Fruit fly (Drosophila melanogaster): ENCODE data around the gene Cpr67B.

Gene Cpr67B

dm6 chr3L:9402157-9402890 lies 2.3 kb upstream of the Cpr67B start, which contains the start of gene eIF4E1 (continued):
- TF ChIP-seq zen (tag; optimal IDR thresholded peaks at IDR 0.05) = peak; percentile 30
- peak; percentile 32 for TF ChIP-seq Camta (GFP tag; optimal IDR thresholded peaks at IDR 0.05)
- TF ChIP-seq CG4617 (GFP tag; optimal IDR thresholded peaks at IDR 0.05; ENCODE audit: borderline replicate concordance) = peak; percentile 88
- TF ChIP-seq Hr3 (GFP tag; optimal IDR thresholded peaks at IDR 0.05) = no peak
- peak; percentile 98 for TF ChIP-seq CG2116 (GFP tag; optimal IDR thresholded peaks at IDR 0.05)
- TF ChIP-seq CG9609 (GFP tag; optimal IDR thresholded peaks at IDR 0.05) = no peak
- TF ChIP-seq sens (GFP tag) = peak; percentile 78
- peak; percentile 13 for TF ChIP-seq Hsf (GFP tag; optimal IDR thresholded peaks at IDR 0.05)
- no peak for TF ChIP-seq Bdp1 (GFP tag; optimal IDR thresholded peaks at IDR 0.05)
- TF ChIP-seq HLH4C (GFP tag; IDR thresholded peaks at IDR 0.05; ENCODE audit: partially characterized antibody) = peak; percentile 57; the same call in 2 of the 3 replicates
- peak; percentile 7 for TF ChIP-seq grn (GFP tag; optimal IDR thresholded peaks at IDR 0.05)
- TF ChIP-seq Hmr (GFP tag; optimal IDR thresholded peaks at IDR 0.05) = peak; percentile 47
- TF ChIP-seq Nf-YC (tag; optimal IDR thresholded peaks at IDR 0.05) = peak; percentile 47
- no peak for TF ChIP-seq unpg (GFP tag; optimal IDR thresholded peaks at IDR 0.05)
- TF ChIP-seq dm (GFP tag; optimal IDR thresholded peaks at IDR 0.05) = peak; percentile 61
- peak; percentile 0 for TF ChIP-seq CG18262 (tag; optimal IDR thresholded peaks at IDR 0.05)
- peak; percentile 5 for TF ChIP-seq gem (tag; optimal IDR thresholded peaks at IDR 0.05)
- TF ChIP-seq CG1603 (tag; optimal IDR thresholded peaks at IDR 0.05) = peak; percentile 80
- TF ChIP-seq CG11504 (tag; optimal IDR thresholded peaks at IDR 0.05) = no peak
- TF ChIP-seq pb (GFP tag; optimal IDR thresholded peaks at IDR 0.05) = peak; percentile 7
- no peak for TF ChIP-seq pho (GFP tag; optimal IDR thresholded peaks at IDR 0.05)
- peak; percentile 81 for TF ChIP-seq inv (GFP tag; IDR thresholded peaks at IDR 0.05; ENCODE audit: partially characterized antibody)
- peak; percentile 57; the same call in 2 of the 3 replicates for TF ChIP-seq CG34422 (GFP tag; IDR thresholded peaks at IDR 0.05)
- peak; percentile 86 for TF ChIP-seq CG8478 (optimal IDR thresholded peaks at IDR 0.05)
- peak; percentile 52 for TF ChIP-seq CG17186 (GFP tag; optimal IDR thresholded peaks at IDR 0.05)
- TF ChIP-seq CG17359 (tag; optimal IDR thresholded peaks at IDR 0.05) = no peak
- TF ChIP-seq CG9797 (GFP tag; optimal IDR thresholded peaks at IDR 0.05) = peak; percentile 91
- peak; percentile 5 for TF ChIP-seq CG9876 (GFP tag; optimal IDR thresholded peaks at IDR 0.05)
- peak; percentile 94 for TF ChIP-seq pzg (GFP tag; optimal IDR thresholded peaks at IDR 0.05)
- TF ChIP-seq HLH54F (GFP tag; optimal IDR thresholded peaks at IDR 0.05) = peak; percentile 29
- peak; percentile 33; the same call in 1 of the 4 replicates for TF ChIP-seq Gug (GFP tag; IDR thresholded peaks at IDR 0.05)
- TF ChIP-seq klu (GFP tag; IDR thresholded peaks at IDR 0.05) = 0 out of 2 replicates have a peak, but pooled peaks have one; percentile 14
- peak; percentile 79 for TF ChIP-seq Lhr (GFP tag; optimal IDR thresholded peaks at IDR 0.05)
- peak; percentile 86 for TF ChIP-seq Bgb (GFP tag; IDR thresholded peaks at IDR 0.05; ENCODE audit: partially characterized antibody)
- TF ChIP-seq gfzf (GFP tag; optimal IDR thresholded peaks at IDR 0.05) = peak; percentile 75
- TF ChIP-seq Scr (GFP tag; IDR thresholded peaks at IDR 0.05; ENCODE audit: partially characterized antibody) = peak; percentile 76
- peak; percentile 13 for TF ChIP-seq CG2120 (GFP tag; optimal IDR thresholded peaks at IDR 0.05)
- peak; percentile 37 for TF ChIP-seq ems (GFP tag; optimal IDR thresholded peaks at IDR 0.05)
- peak; percentile 96 for TF ChIP-seq Ets97D (GFP tag; optimal IDR thresholded peaks at IDR 0.05)
- TF ChIP-seq phol (tag; optimal IDR thresholded peaks at IDR 0.05) = peak; percentile 62
- TF ChIP-seq zfh2 (GFP tag; optimal IDR thresholded peaks at IDR 0.05) = peak; percentile 16
- peak; percentile 86 for TF ChIP-seq MESR4 (GFP tag; optimal IDR thresholded peaks at IDR 0.05)
- TF ChIP-seq sr (GFP tag; IDR thresholded peaks at IDR 0.05) = no peak
- peak in 1 of 2 experiments; percentile 74 for TF ChIP-seq Trl (optimal IDR thresholded peaks at IDR 0.05)
- TF ChIP-seq Trl (GFP tag; optimal IDR thresholded peaks at IDR 0.05) = no peak
- TF ChIP-seq CG1792 (GFP tag; optimal IDR thresholded peaks at IDR 0.05) = peak; percentile 28
- TF ChIP-seq CG12391 (tag; optimal IDR thresholded peaks at IDR 0.05) = peak; percentile 38
- peak; percentile 85 for TF ChIP-seq bbx (GFP tag; IDR thresholded peaks at IDR 0.05; ENCODE audit: partially characterized antibody)
- TF ChIP-seq knrl (GFP tag; IDR thresholded peaks at IDR 0.05; ENCODE audit: partially characterized antibody) = peak; percentile 86
